Fruit fly (Drosophila melanogaster): ENCODE measurements around the gene noi.

noi gene

dm6 chr3R:5565623-5566022 is 25.6 kb downstream of the noi start (continued):
- peak; percentile 82 for TF ChIP-seq esg (GFP tag; conservative IDR thresholded peaks at IDR 0.05)
- TF ChIP-seq CG34376 (GFP tag; optimal IDR thresholded peaks at IDR 0.05) = peak; percentile 96
- peak; percentile 74 to 78 for TF ChIP-seq Pdp1 (GFP tag; optimal IDR thresholded peaks at IDR 0.05)
- peak; percentile 69 for TF ChIP-seq CG17612 (GFP tag; IDR thresholded peaks at IDR 0.05)
- TF ChIP-seq fru (optimal IDR thresholded peaks at IDR 0.05) = no peak
- peak; percentile 91 for TF ChIP-seq dysf (GFP tag; IDR thresholded peaks at IDR 0.05)
- peak; percentile 84 for TF ChIP-seq B-H1 (GFP tag; IDR thresholded peaks at IDR 0.05)
- no peak for TF ChIP-seq jigr1 (GFP tag; IDR thresholded peaks at IDR 0.05)
- peak; percentile 70 for TF ChIP-seq CG1529 (GFP tag; optimal IDR thresholded peaks at IDR 0.05)
- no peak for TF ChIP-seq Sox102F (GFP tag; optimal IDR thresholded peaks at IDR 0.05)
- TF ChIP-seq sisA (GFP tag; IDR thresholded peaks at IDR 0.05) = peak; percentile 86
- TF ChIP-seq CG2120 (GFP tag; optimal IDR thresholded peaks at IDR 0.05) = peak; percentile 88
- peak; percentile 40 for TF ChIP-seq CG2875 (GFP tag; optimal IDR thresholded peaks at IDR 0.05)
- TF ChIP-seq CG18764 (GFP tag; optimal IDR thresholded peaks at IDR 0.05) = peak; percentile 54
- peak; percentile 75 for TF ChIP-seq wor (GFP tag; IDR thresholded peaks at IDR 0.05)
- TF ChIP-seq Oaz (GFP tag; IDR thresholded peaks at IDR 0.05) = peak; percentile 81
- no peak for TF ChIP-seq psq (GFP tag; optimal IDR thresholded peaks at IDR 0.05)
- TF ChIP-seq CG13624 (GFP tag; optimal IDR thresholded peaks at IDR 0.05) = peak; percentile 58
- no peak; the same call in 1 of the 2 replicates for TF ChIP-seq CG31441 (GFP tag; IDR thresholded peaks at IDR 0.05)
- peak; percentile 74 for TF ChIP-seq az2 (GFP tag; optimal IDR thresholded peaks at IDR 0.05)
- peak; percentile 32 for TF ChIP-seq Spps (tag; optimal IDR thresholded peaks at IDR 0.05)
- TF ChIP-seq CG11085 (GFP tag; IDR thresholded peaks at IDR 0.05) = peak; percentile 55
- peak; percentile 53 for TF ChIP-seq CG4282 (GFP tag; optimal IDR thresholded peaks at IDR 0.05)
- TF ChIP-seq wek (GFP tag; optimal IDR thresholded peaks at IDR 0.05) = no peak
- TF ChIP-seq ro (GFP tag; IDR thresholded peaks at IDR 0.05) = peak; percentile 36; the same call in 1 of the 2 replicates
- peak; percentile 41 for TF ChIP-seq pb (GFP tag; optimal IDR thresholded peaks at IDR 0.05)
- TF ChIP-seq Antp (GFP tag; optimal IDR thresholded peaks at IDR 0.05) = peak; percentile 70
- peak; percentile 85 for TF ChIP-seq Fer3 (tag; optimal IDR thresholded peaks at IDR 0.05)
- TF ChIP-seq CG10462 (GFP tag; optimal IDR thresholded peaks at IDR 0.05) = peak; percentile 35
- TF ChIP-seq Doc3 (GFP tag; IDR thresholded peaks at IDR 0.05; ENCODE audit: partially characterized antibody) = no peak
- peak; percentile 73 for TF ChIP-seq fd3F (GFP tag; optimal IDR thresholded peaks at IDR 0.05)
- no peak for TF ChIP-seq yki (optimal IDR thresholded peaks at IDR 0.05)
- TF ChIP-seq CG4854 (GFP tag; optimal IDR thresholded peaks at IDR 0.05) = peak; percentile 50
- TF ChIP-seq Six4 (GFP tag; optimal IDR thresholded peaks at IDR 0.05) = peak; percentile 50
- peak; percentile 85 for TF ChIP-seq caup (GFP tag; optimal IDR thresholded peaks at IDR 0.05; ENCODE audit: severe bottlenecking)
- no peak for TF ChIP-seq sqz (GFP tag; optimal IDR thresholded peaks at IDR 0.05)
- TF ChIP-seq Mrtf (GFP tag; IDR thresholded peaks at IDR 0.05) = peak; percentile 81
- no peak for TF ChIP-seq usp (GFP tag; optimal IDR thresholded peaks at IDR 0.05)
- no peak for TF ChIP-seq CG34224 (GFP tag; IDR thresholded peaks at IDR 0.05; ENCODE audit: partially characterized antibody)
- peak; percentile 86 for TF ChIP-seq Ptx1 (GFP tag; IDR thresholded peaks at IDR 0.05)
- TF ChIP-seq CG7357 (GFP tag; IDR thresholded peaks at IDR 0.05) = peak; percentile 68; the same call in 2 of the 3 replicates
- TF ChIP-seq kni (GFP tag; optimal IDR thresholded peaks at IDR 0.05) = no peak
- TF ChIP-seq Atf-2 (GFP tag; optimal IDR thresholded peaks at IDR 0.05) = peak; percentile 32
- TF ChIP-seq nerfin-1 (tag; optimal IDR thresholded peaks at IDR 0.05) = peak; percentile 60
- TF ChIP-seq inv (GFP tag; IDR thresholded peaks at IDR 0.05; ENCODE audit: partially characterized antibody) = no peak
- TF ChIP-seq CG17359 (tag; optimal IDR thresholded peaks at IDR 0.05) = peak; percentile 90
- peak; percentile 74 for TF ChIP-seq gce (GFP tag; IDR thresholded peaks at IDR 0.05)
- 0 out of 2 replicates have a peak, but pooled peaks have one; percentile 35 for TF ChIP-seq Gsc (GFP tag; IDR thresholded peaks at IDR 0.05)
- peak; percentile 10 for TF ChIP-seq p53 (GFP tag; optimal IDR thresholded peaks at IDR 0.05)
- peak; percentile 64 for TF ChIP-seq ap (GFP tag; IDR thresholded peaks at IDR 0.05)
- TF ChIP-seq CG17186 (GFP tag; optimal IDR thresholded peaks at IDR 0.05) = no peak
- TF ChIP-seq CG14860 (GFP tag; IDR thresholded peaks at IDR 0.05; ENCODE audit: partially characterized antibody) = no peak

Measured in whole organism, embryonic.